Fruit fly (Drosophila melanogaster) whole organism: ENCODE results near the gene GluRIIA.

Experiments used
- CG8478 ChIP-seq: fragments of >200 bp; optimal IDR thresholded peaks from 2 replicates; lab custom pipeline; 2018; ENCODE audit warnings: inconsistent platforms
- EcR ChIP-seq, 2 experiments: fragments of >200 bp; optimal IDR thresholded peaks; 2 replicates each; lab custom pipeline; 2017; ENCODE audit warnings: missing biosample characterization in 2 of 2, missing genetic modification characterization in 2 of 2, missing genetic modification reagents in 2 of 2
- pan ChIP-seq: fragments of >200 bp; optimal IDR thresholded peaks from 2 replicates; lab custom pipeline; 2017
- psq ChIP-seq: fragments of >200 bp; optimal IDR thresholded peaks from 2 replicates; lab custom pipeline; 2017
- usp ChIP-seq: fragments of >200 bp; optimal IDR thresholded peaks from 2 replicates; lab custom pipeline; 2017; ENCODE audit warnings: missing biosample characterization, missing genetic modification characterization, mixed read lengths

dm6 chr2L:5554818-5555217, at the start of gene GluRIIA:
- TF ChIP-seq CG8478 (lab: Kevin White, UChicago) (no peak), pan (lab: Kevin White, UChicago) (no peak), usp (GFP tag; lab: Kevin White, UChicago) (no peak), psq (lab: Kevin White, UChicago) (no peak), EcR (GFP tag; optimal IDR thresholded peaks at IDR 0.05; lab: Kevin White, UChicago) (no peak)
